Fruit fly (Drosophila melanogaster) whole organism: Measurements from ENCODE around the gene CG12010.

Source experiments
- Dll ChIP-seq: fragments of >200 bp; optimal IDR thresholded peaks from 2 replicates; lab custom pipeline; 2017
- EcR ChIP-seq, 2 experiments: fragments of >200 bp; optimal IDR thresholded peaks; 2 replicates each; lab custom pipeline; 2017; ENCODE audit warnings: missing biosample characterization in 2 of 2, missing genetic modification characterization in 2 of 2, missing genetic modification reagents in 2 of 2
- psq ChIP-seq: fragments of >200 bp; optimal IDR thresholded peaks from 2 replicates; lab custom pipeline; 2017

DNA sequence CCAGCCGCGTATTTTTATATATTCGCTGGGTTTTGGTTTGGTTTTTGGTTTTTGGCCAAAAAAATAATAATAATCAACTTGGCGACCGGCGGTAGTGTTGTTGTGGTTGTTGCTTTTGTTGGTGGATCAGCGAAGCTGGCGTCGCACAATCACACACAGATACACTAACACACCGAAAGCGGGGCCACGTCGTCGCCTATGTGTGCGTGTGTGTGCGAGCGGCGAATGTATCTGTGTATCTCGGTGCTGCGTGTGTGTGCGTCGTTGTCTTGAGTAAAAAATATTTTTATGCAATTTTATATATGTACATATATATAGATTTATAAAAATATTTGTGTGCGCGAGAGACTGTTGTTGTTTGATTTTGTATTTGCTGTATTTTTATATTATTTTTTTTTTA, 43.0 kb downstream of the CG12010 start:
- TF ChIP-seq Dll (lab: Kevin White, UChicago) (no peak), psq (lab: Kevin White, UChicago) (no peak), EcR (GFP tag; optimal IDR thresholded peaks at IDR 0.05; lab: Kevin White, UChicago) (no peak)
